Fruit fly (Drosophila melanogaster) whole organism, embryonic: Measurements from ENCODE around the gene CG31139.

Experiments used
- Atf-2 ChIP-seq: fragments of 200-800 bp; sonication (Bioruptor generic); optimal IDR thresholded peaks from 2 replicates; lab custom pipeline; 2016; ENCODE audit warnings: missing biosample characterization, missing genetic modification characterization
- CG10366 ChIP-seq: fragments of 200-800 bp; sonication (Bioruptor generic); IDR thresholded peaks from 2 replicates; pipeline ENCODE4 v1.3.6; 2022; ENCODE audit warnings: missing biosample characterization, missing genetic modification characterization
- CG10543 ChIP-seq: fragments of 200-800 bp; sonication (Bioruptor generic); optimal IDR thresholded peaks from 3 replicates; lab custom pipeline; 2017; ENCODE audit warnings: missing biosample characterization, mild to moderate bottlenecking, missing genetic modification characterization, moderate library complexity
- CG11247 ChIP-seq: fragments of 200-800 bp; sonication (Bioruptor generic); IDR thresholded peaks from 2 replicates; pipeline ENCODE4 v1.3.6; 2022; ENCODE audit warnings: missing biosample characterization, missing genetic modification characterization
- CG11398 ChIP-seq: fragments of 200-800 bp; sonication (Bioruptor generic); optimal IDR thresholded peaks from 2 replicates; lab custom pipeline; 2016; ENCODE audit warnings: missing biosample characterization, missing genetic modification characterization
- CG14965 ChIP-seq: fragments of 200-800 bp; sonication (Bioruptor generic); optimal IDR thresholded peaks from 2 replicates; lab custom pipeline; 2016; ENCODE audit warnings: missing biosample characterization, missing genetic modification characterization, borderline replicate concordance
- CG17568 ChIP-seq: fragments of 200-800 bp; sonication (Bioruptor generic); optimal IDR thresholded peaks from 2 replicates; lab custom pipeline; 2018; ENCODE audit warnings: missing biosample characterization, mild to moderate bottlenecking, missing genetic modification characterization, moderate library complexity
- CG17612 ChIP-seq: fragments of 200-800 bp; sonication (Bioruptor generic); IDR thresholded peaks from 2 replicates; pipeline ENCODE4 v1.3.6; 2022; ENCODE audit warnings: missing biosample characterization, missing genetic modification characterization
- CG2120 ChIP-seq: fragments of 200-800 bp; sonication (Bioruptor generic); optimal IDR thresholded peaks from 3 replicates; lab custom pipeline; 2016; ENCODE audit warnings: missing biosample characterization, missing genetic modification characterization
- CG3065 ChIP-seq: fragments of 200-800 bp; sonication (Bioruptor generic); optimal IDR thresholded peaks from 2 replicates; lab custom pipeline; 2016; ENCODE audit warnings: missing biosample characterization, missing genetic modification characterization
- CG33213 ChIP-seq: fragments of 200-800 bp; sonication (Bioruptor generic); optimal IDR thresholded peaks from 3 replicates; lab custom pipeline; 2016; ENCODE audit warnings: missing biosample characterization, missing genetic modification characterization
- CG34376 ChIP-seq: fragments of 200-800 bp; sonication (Bioruptor generic); optimal IDR thresholded peaks from 2 replicates; lab custom pipeline; 2018; ENCODE audit warnings: missing biosample characterization, mild to moderate bottlenecking, missing genetic modification characterization
- CG3726 ChIP-seq: fragments of 200-800 bp; sonication (Bioruptor generic); IDR thresholded peaks from 3 replicates; pipeline ENCODE4, ENCODE4 v1.3.6; 2022; ENCODE audit warnings: missing biosample characterization, missing genetic modification characterization
- CG3838 ChIP-seq: fragments of 200-800 bp; sonication (Bioruptor generic); optimal IDR thresholded peaks from 3 replicates; lab custom pipeline; 2016; ENCODE audit warnings: missing biosample characterization, missing genetic modification characterization
- CG4360 ChIP-seq: fragments of 200-800 bp; sonication (Bioruptor generic); IDR thresholded peaks from 2 replicates; pipeline ENCODE4 v1.3.6; 2022; ENCODE audit warnings: missing biosample characterization, missing genetic modification characterization
- CG4707 ChIP-seq: fragments of 200-800 bp; sonication (Bioruptor generic); optimal IDR thresholded peaks from 2 replicates; lab custom pipeline; 2018; ENCODE audit warnings: missing biosample characterization, mild to moderate bottlenecking, missing genetic modification characterization, moderate library complexity
- CG4730 ChIP-seq: fragments of 200-800 bp; sonication (Bioruptor generic); IDR thresholded peaks from 2 replicates; pipeline ENCODE4 v1.3.6; 2022; ENCODE audit warnings: missing biosample characterization, missing genetic modification characterization
- CG5245 ChIP-seq: fragments of 200-800 bp; sonication (Bioruptor generic); optimal IDR thresholded peaks from 3 replicates; lab custom pipeline; 2016; ENCODE audit warnings: missing biosample characterization, missing genetic modification characterization
- CG7928 ChIP-seq: fragments of 200-800 bp; sonication (Bioruptor generic); optimal IDR thresholded peaks from 2 replicates; lab custom pipeline; 2017; ENCODE audit warnings: missing biosample characterization, mild to moderate bottlenecking, missing genetic modification characterization
- CG8924 ChIP-seq: fragments of 200-800 bp; optimal IDR thresholded peaks from 3 replicates; lab custom pipeline; 2019; ENCODE audit warnings: missing biosample characterization, mild to moderate bottlenecking, missing genetic modification characterization, moderate library complexity
- CHES-1-like ChIP-seq: fragments of 200-800 bp; sonication (Bioruptor generic); optimal IDR thresholded peaks from 2 replicates; lab custom pipeline; 2016; ENCODE audit warnings: missing biosample characterization, missing genetic modification characterization
- Doc3 ChIP-seq: fragments of 200-800 bp; sonication (Bioruptor generic); IDR thresholded peaks from 3 replicates; pipeline ENCODE4 v1.3.6; 2022; ENCODE audit warnings: missing biosample characterization, missing genetic modification characterization; ENCODE audit not compliant: partially characterized antibody
- Fer1 ChIP-seq: fragments of 200-800 bp; sonication (Bioruptor generic); optimal IDR thresholded peaks from 2 replicates; lab custom pipeline; 2017; ENCODE audit warnings: missing biosample characterization, mild to moderate bottlenecking, missing genetic modification characterization
- Fer3 ChIP-seq: fragments of 200-800 bp; sonication (Bioruptor generic); optimal IDR thresholded peaks from 2 replicates; lab custom pipeline; 2018; ENCODE audit warnings: missing biosample characterization, mild to moderate bottlenecking, missing genetic modification characterization, moderate library complexity
- Max ChIP-seq: fragments of 200-800 bp; sonication (Bioruptor generic); optimal IDR thresholded peaks from 2 replicates; lab custom pipeline; 2016; ENCODE audit warnings: missing biosample characterization, mild to moderate bottlenecking, missing genetic modification characterization
- NK7.1 ChIP-seq: fragments of 200-800 bp; sonication (Bioruptor generic); optimal IDR thresholded peaks from 3 replicates; lab custom pipeline; 2016; ENCODE audit warnings: missing biosample characterization, missing genetic modification characterization
- Oli ChIP-seq: fragments of 200-800 bp; sonication (Bioruptor generic); optimal IDR thresholded peaks from 2 replicates; lab custom pipeline; 2018; ENCODE audit warnings: missing biosample characterization, mild to moderate bottlenecking, missing genetic modification characterization, moderate library complexity
- Rfx ChIP-seq: fragments of 200-800 bp; sonication (Bioruptor generic); IDR thresholded peaks from 2 replicates; pipeline ENCODE4 v1.3.6; 2022; ENCODE audit warnings: missing biosample characterization, missing genetic modification characterization
- ara ChIP-seq: fragments of 200-800 bp; sonication (Bioruptor generic); IDR thresholded peaks from 2 replicates; pipeline ENCODE4 v1.3.6; 2022; ENCODE audit warnings: missing biosample characterization, missing genetic modification characterization
- ase ChIP-seq: fragments of 200-800 bp; sonication (Bioruptor generic); IDR thresholded peaks from 3 replicates; pipeline ENCODE4 v1.3.6; 2022; ENCODE audit warnings: missing biosample characterization, missing genetic modification characterization
- br ChIP-seq: fragments of >200 bp; optimal IDR thresholded peaks from 2 replicates; lab custom pipeline; 2017
- btn ChIP-seq: fragments of 200-800 bp; sonication (Bioruptor generic); optimal IDR thresholded peaks from 2 replicates; lab custom pipeline; 2016; ENCODE audit warnings: missing biosample characterization, missing genetic modification characterization
- ci ChIP-seq: fragments of 200-800 bp; sonication (Bioruptor generic); IDR thresholded peaks from 3 replicates; pipeline ENCODE4 v1.3.6; 2022; ENCODE audit warnings: missing biosample characterization, missing genetic modification characterization
- corto ChIP-seq: fragments of 200-800 bp; sonication (Bioruptor generic); optimal IDR thresholded peaks from 2 replicates; lab custom pipeline; 2016; ENCODE audit warnings: missing biosample characterization, mild to moderate bottlenecking, missing genetic modification characterization, moderate library complexity
- crol ChIP-seq: fragments of 200-800 bp; sonication (Bioruptor generic); IDR thresholded peaks from 2 replicates; pipeline ENCODE4 v1.3.6; 2022; ENCODE audit warnings: missing biosample characterization, missing genetic modification characterization
- crp ChIP-seq, 2 experiments: fragments of 200-800 bp; sonication (Bioruptor generic); optimal IDR thresholded peaks; 2 replicates in 1 of 2; 3 replicates in 1 of 2; lab custom pipeline; 2017; ENCODE audit warnings: missing biosample characterization in 2 of 2, missing genetic modification characterization in 2 of 2, mild to moderate bottlenecking in 1 of 2, moderate library complexity in 1 of 2
- dpn ChIP-seq, 2 experiments: fragments of 200-800 bp; sonication (Bioruptor generic); optimal IDR thresholded peaks; 3 replicates each; lab custom pipeline; 2016; ENCODE audit warnings: missing biosample characterization in 2 of 2, missing genetic modification characterization in 2 of 2
- fd102C ChIP-seq: fragments of 200-800 bp; sonication (Bioruptor generic); optimal IDR thresholded peaks from 2 replicates; lab custom pipeline; 2018; ENCODE audit warnings: missing biosample characterization, mild to moderate bottlenecking, missing genetic modification characterization, moderate library complexity
- fd64A ChIP-seq: fragments of 200-800 bp; sonication (Bioruptor generic); optimal IDR thresholded peaks from 3 replicates; lab custom pipeline; 2018; ENCODE audit warnings: missing biosample characterization, mild to moderate bottlenecking, missing genetic modification characterization
- gsb ChIP-seq: fragments of 200-800 bp; sonication (Bioruptor generic); IDR thresholded peaks from 2 replicates; pipeline ENCODE4 v1.3.6; 2022; ENCODE audit warnings: missing biosample characterization, missing genetic modification characterization
- gt ChIP-seq: fragments of 200-800 bp; sonication (Bioruptor generic); IDR thresholded peaks from 2 replicates; pipeline ENCODE4 v1.3.6; 2022; ENCODE audit warnings: missing biosample characterization, missing genetic modification characterization
- lmd ChIP-seq: fragments of 200-800 bp; sonication (Bioruptor generic); IDR thresholded peaks from 2 replicates; pipeline ENCODE4 v1.3.6; 2022; ENCODE audit warnings: missing biosample characterization, missing genetic modification characterization
- nau ChIP-seq: fragments of 200-800 bp; sonication (Bioruptor generic); optimal IDR thresholded peaks from 3 replicates; lab custom pipeline; 2017; ENCODE audit warnings: missing biosample characterization, mild to moderate bottlenecking, missing genetic modification characterization, missing genetic modification reagents
- pzg ChIP-seq: fragments of 200-800 bp; sonication (Bioruptor generic); optimal IDR thresholded peaks from 3 replicates; lab custom pipeline; 2018; ENCODE audit warnings: missing biosample characterization, mild to moderate bottlenecking, missing genetic modification characterization, moderate library complexity
- row ChIP-seq: fragments of 200-800 bp; sonication (Bioruptor generic); IDR thresholded peaks from 3 replicates; pipeline ENCODE4 v1.3.6; 2022; ENCODE audit warnings: missing biosample characterization, missing genetic modification characterization
- salm ChIP-seq: fragments of 200-800 bp; sonication (Bioruptor generic); optimal IDR thresholded peaks from 2 replicates; lab custom pipeline; 2018; ENCODE audit warnings: missing biosample characterization, mild to moderate bottlenecking, missing genetic modification characterization
- schlank ChIP-seq: fragments of 200-800 bp; sonication (Bioruptor generic); optimal IDR thresholded peaks from 2 replicates; lab custom pipeline; 2018; ENCODE audit warnings: missing biosample characterization, mild to moderate bottlenecking, missing genetic modification characterization
- ssp ChIP-seq: fragments of 200-800 bp; sonication (Bioruptor generic); IDR thresholded peaks from 2 replicates; pipeline ENCODE4 v1.3.6; 2022; ENCODE audit warnings: missing biosample characterization, missing genetic modification characterization
- tll ChIP-seq, 2 experiments: fragments of 200-800 bp in 1 of 2; fragments of >200 bp in 1 of 2; sonication (Bioruptor generic) in 1 of 2; optimal IDR thresholded peaks; 2 replicates each; lab custom pipeline; 2017 to 2019; ENCODE audit warnings: missing biosample characterization in 2 of 2, missing genetic modification characterization in 2 of 2, mild to moderate bottlenecking in 1 of 2, moderate library complexity in 1 of 2
- trh ChIP-seq: fragments of 200-800 bp; sonication (Bioruptor generic); optimal IDR thresholded peaks from 2 replicates; lab custom pipeline; 2016; ENCODE audit warnings: missing biosample characterization, missing genetic modification characterization
- tup ChIP-seq: fragments of 200-800 bp; sonication (Bioruptor generic); optimal IDR thresholded peaks from 2 replicates; lab custom pipeline; 2016; ENCODE audit warnings: missing biosample characterization, mild to moderate bottlenecking, missing genetic modification characterization, moderate library complexity
- zen2 ChIP-seq: fragments of 200-800 bp; sonication (Bioruptor generic); IDR thresholded peaks from 3 replicates; pipeline ENCODE4 v1.3.6; 2022; ENCODE audit warnings: missing biosample characterization, missing genetic modification characterization; ENCODE audit not compliant: partially characterized antibody

CG31139 gene

DNA sequence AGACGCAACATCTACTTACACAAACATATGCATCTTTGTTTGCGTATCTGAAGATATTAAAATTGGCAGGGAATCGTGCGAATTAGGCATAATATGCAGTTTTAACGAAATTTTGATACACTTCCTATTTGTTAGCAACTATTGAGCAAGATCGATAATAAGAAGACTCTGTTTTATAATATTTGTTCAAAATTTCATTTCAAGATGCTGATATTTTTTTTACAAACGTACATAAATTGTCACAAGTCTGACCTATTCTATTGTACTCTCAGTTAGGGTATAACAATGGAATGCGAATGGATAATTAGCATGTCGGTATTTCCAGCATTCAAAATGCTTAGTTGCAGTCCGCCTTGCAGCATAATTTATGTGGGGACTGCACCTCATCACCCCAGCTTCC, 21.0 kb downstream of the CG31139 start (continued):
- TF ChIP-seq ssp (GFP tag; lab: Robert Waterston, UW) (peak; percentile 28; the same call in 1 of the 2 replicates), CG11398 (GFP tag; lab: Kevin White, UChicago) (no peak), Atf-2 (GFP tag; lab: Kevin White, UChicago) (no peak), Fer1 (GFP tag; lab: Kevin White, UChicago) (no peak), trh (GFP tag; lab: Kevin White, UChicago) (no peak), gsb (no peak), zen2 (GFP tag; lab: Robert Waterston, UW) (no peak), CG4360 (GFP tag; lab: Robert Waterston, UW) (no peak), crol (GFP tag; lab: Robert Waterston, UW) (no peak), dpn (GFP tag; optimal IDR thresholded peaks at IDR 0.05; lab: Kevin White, UChicago) (no peak), crp (GFP tag; optimal IDR thresholded peaks at IDR 0.05; lab: Kevin White, UChicago) (no peak), CG3838 (GFP tag; lab: Kevin White, UChicago) (no peak), lmd (GFP tag; lab: Robert Waterston, UW) (peak; percentile 37), CG14965 (GFP tag; lab: Kevin White, UChicago) (no peak), tll (GFP tag; optimal IDR thresholded peaks at IDR 0.05; lab: Kevin White, UChicago) (no peak), corto (GFP tag; lab: Kevin White, UChicago) (no peak), CG7928 (no peak), salm (tag; lab: Kevin White, UChicago) (no peak), fd102C (GFP tag; lab: Kevin White, UChicago) (no peak), ara (GFP tag; lab: Robert Waterston, UW) (peak; percentile 41; the same call in 1 of the 2 replicates), CG4707 (GFP tag; lab: Kevin White, UChicago) (no peak), CG10543 (GFP tag; lab: Kevin White, UChicago) (no peak), CG17568 (GFP tag; lab: Kevin White, UChicago) (no peak), CG10366 (no peak), CHES-1-like (GFP tag; lab: Kevin White, UChicago) (no peak), CG33213 (GFP tag; lab: Kevin White, UChicago) (no peak), NK7.1 (no peak), CG5245 (GFP tag; lab: Kevin White, UChicago) (no peak), btn (GFP tag; lab: Kevin White, UChicago) (no peak), CG11247 (GFP tag; lab: Robert Waterston, UW) (0 out of 2 replicates have a peak, but pooled peaks have one; percentile 27), ci (GFP tag; lab: Robert Waterston, UW) (no peak), tup (GFP tag; lab: Kevin White, UChicago) (no peak), CG3065 (GFP tag; lab: Kevin White, UChicago) (no peak), gt (GFP tag; lab: Robert Waterston, UW) (no peak), Max (GFP tag; lab: Kevin White, UChicago) (no peak), CG34376 (no peak), CG8924 (tag; lab: Kevin White, UChicago) (no peak), ase (GFP tag; lab: Robert Waterston, UW) (peak; percentile 41; the same call in 1 of the 3 replicates), Oli (tag; lab: Kevin White, UChicago) (peak; percentile 7), row (0 out of 3 replicates have a peak, but pooled peaks have one; percentile 13), CG4730 (GFP tag; lab: Robert Waterston, UW) (no peak; the same call in 1 of the 2 replicates), nau (GFP tag; lab: Kevin White, UChicago) (no peak), CG2120 (GFP tag; lab: Kevin White, UChicago) (peak; percentile 27), schlank (tag; lab: Kevin White, UChicago) (no peak), Fer3 (tag; lab: Kevin White, UChicago) (no peak), pzg (GFP tag; lab: Kevin White, UChicago) (no peak), CG3726 (GFP tag; lab: Robert Waterston, UW) (no peak), br (lab: Kevin White, UChicago) (no peak), CG17612 (GFP tag; lab: Robert Waterston, UW) (no peak), Doc3 (GFP tag; lab: Robert Waterston, UW) (no peak), Rfx (peak; percentile 53), fd64A (GFP tag; lab: Kevin White, UChicago) (no peak)
